Worm (Caenorhabditis elegans) whole organism, L1 larva: Measurements from ENCODE around the gene pfd-2.

Experiments used
- C34B4.2 ChIP-seq: sonication (generic microtip); optimal IDR thresholded peaks from 2 replicates; lab custom pipeline; 2017; ENCODE audit warnings: mild to moderate bottlenecking, missing genetic modification characterization, missing compliant biosample characterization
- ama-1 ChIP-seq: fragments of 150-350 bp; optimal IDR thresholded peaks from 2 replicates; lab custom pipeline; 2014
- ceh-63 ChIP-seq: fragments of 200-800 bp; sonication (Bioruptor generic); optimal IDR thresholded peaks from 2 replicates; lab custom pipeline; 2018; ENCODE audit warnings: mild to moderate bottlenecking, missing genetic modification characterization, missing compliant biosample characterization
- dsc-1 ChIP-seq: sonication (generic microtip); optimal IDR thresholded peaks from 2 replicates; lab custom pipeline; 2016; ENCODE audit warnings: mild to moderate bottlenecking, missing genetic modification characterization, missing compliant biosample characterization
- elt-3 ChIP-seq, 6 experiments: fragments of 150-350 bp in 1 of 6; sonication (generic microtip); optimal IDR thresholded peaks; 2 replicates each; lab custom pipeline; 2017 to 2018; ENCODE audit warnings: missing biosample characterization in 6 of 6, missing genetic modification characterization in 6 of 6, inconsistent platforms in 1 of 6
- irx-1 ChIP-seq: sonication (generic microtip); optimal IDR thresholded peaks from 2 replicates; lab custom pipeline; 2016; ENCODE audit warnings: missing genetic modification characterization, missing compliant biosample characterization
- nhr-11 ChIP-seq: fragments of 150-350 bp; optimal IDR thresholded peaks from 2 replicates; lab custom pipeline; 2014; ENCODE audit warnings: missing biosample characterization, missing genetic modification characterization
- pag-3 ChIP-seq: sonication (generic microtip); optimal IDR thresholded peaks from 2 replicates; lab custom pipeline; 2017; ENCODE audit warnings: missing genetic modification characterization, mild to moderate bottlenecking, missing compliant biosample characterization, antibody characterized with exemption, borderline replicate concordance; ENCODE audit not compliant: insufficient read depth
- sox-4 ChIP-seq: sonication (generic microtip); optimal IDR thresholded peaks from 2 replicates; lab custom pipeline; 2016; ENCODE audit warnings: missing genetic modification characterization, missing compliant biosample characterization
- ztf-11 ChIP-seq, 2 experiments: sonication (generic microtip); optimal IDR thresholded peaks; 2 replicates each; lab custom pipeline; 2016 to 2017; ENCODE audit warnings: missing genetic modification characterization in 2 of 2, missing biosample characterization in 1 of 2, missing compliant biosample characterization in 1 of 2

DNA sequence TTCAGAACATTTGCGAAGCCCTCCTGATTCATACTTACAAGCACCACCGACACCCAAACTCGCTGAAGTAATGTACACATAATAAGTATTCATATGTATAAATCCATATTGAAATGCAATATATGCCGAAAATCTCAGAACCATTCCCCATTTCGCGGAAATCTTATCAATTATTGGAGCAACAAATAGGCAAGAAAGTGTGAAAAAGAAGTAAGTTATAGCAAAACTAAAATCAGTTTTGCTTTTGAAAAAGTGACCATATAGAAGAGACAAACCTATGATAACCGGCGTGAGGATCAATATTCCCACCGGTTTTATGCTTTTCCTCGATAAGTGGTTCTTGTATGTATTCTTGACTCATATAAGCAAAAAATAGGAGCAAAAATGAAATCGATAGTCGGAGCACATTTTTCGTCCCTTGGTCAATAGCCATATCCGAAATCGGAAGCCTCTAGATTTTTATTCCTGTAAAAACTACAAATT lies 6.9 kb upstream of the pfd-2 start, which contains the start of gene Y52E8A.6:
- TF ChIP-seq nhr-11 (no peak), sox-4 (no peak), elt-3 (tag; optimal IDR thresholded peaks at IDR 0.05; lab: Kevin White, UChicago) (no peak), dsc-1 (no peak), ztf-11 (tag; optimal IDR thresholded peaks at IDR 0.05; lab: Kevin White, UChicago) (no peak), ama-1 (lab: Kevin White, UChicago) (no peak), C34B4.2 (tag; lab: Kevin White, UChicago) (no peak), pag-3 (tag; lab: Kevin White, UChicago) (no peak), ceh-63 (GFP tag; lab: Kevin White, UChicago) (no peak), irx-1 (tag; lab: Kevin White, UChicago) (no peak)
